Worm (Caenorhabditis elegans) whole organism, late embryonic: ENCODE measurements around the gene F33C8.4.

ENCODE experiments used
- C08G9.2 ChIP-seq: sonication (generic microtip); optimal IDR thresholded peaks from 2 replicates; lab custom pipeline; 2016; ENCODE audit warnings: mild to moderate bottlenecking, missing genetic modification characterization, moderate library complexity, missing compliant biosample characterization
- C38D4.7 ChIP-seq: fragments of 200-800 bp; sonication (Bioruptor generic); optimal IDR thresholded peaks from 2 replicates; lab custom pipeline; 2018; ENCODE audit warnings: mild to moderate bottlenecking, missing genetic modification characterization, moderate library complexity, missing compliant biosample characterization
- K02D7.2 ChIP-seq: sonication (generic microtip); optimal IDR thresholded peaks from 2 replicates; lab custom pipeline; 2017; ENCODE audit warnings: mild to moderate bottlenecking, missing genetic modification characterization, missing compliant biosample characterization
- T23F11.4 ChIP-seq: fragments of 200-800 bp; sonication (Bioruptor generic); optimal IDR thresholded peaks from 2 replicates; lab custom pipeline; 2018; ENCODE audit warnings: mild to moderate bottlenecking, missing genetic modification characterization, missing compliant biosample characterization
- Y22D7AL.16 ChIP-seq: sonication (generic microtip); optimal IDR thresholded peaks from 2 replicates; lab custom pipeline; 2016; ENCODE audit warnings: missing genetic modification characterization, missing compliant biosample characterization
- ahr-1 ChIP-seq: sonication (generic microtip); optimal IDR thresholded peaks from 2 replicates; lab custom pipeline; 2016; ENCODE audit warnings: missing genetic modification characterization, missing compliant biosample characterization
- ceh-14 ChIP-seq: sonication (generic microtip); optimal IDR thresholded peaks from 2 replicates; lab custom pipeline; 2016; ENCODE audit warnings: missing genotype, missing genetic modification characterization, missing compliant biosample characterization
- ceh-18 ChIP-seq: sonication (generic microtip); optimal IDR thresholded peaks from 2 replicates; lab custom pipeline; 2016; ENCODE audit warnings: missing genetic modification characterization, missing compliant biosample characterization
- ceh-24 ChIP-seq: sonication (generic microtip); optimal IDR thresholded peaks from 2 replicates; lab custom pipeline; 2016; ENCODE audit warnings: mild to moderate bottlenecking, missing genetic modification characterization, missing compliant biosample characterization
- ceh-30 ChIP-seq: fragments of 150-350 bp; optimal IDR thresholded peaks from 2 replicates; lab custom pipeline; 2014; ENCODE audit warnings: missing biosample characterization, missing genetic modification characterization
- ceh-31 ChIP-seq: sonication (generic microtip); optimal IDR thresholded peaks from 2 replicates; lab custom pipeline; 2016; ENCODE audit warnings: missing genetic modification characterization, missing compliant biosample characterization
- ceh-34 ChIP-seq: sonication (generic microtip); optimal IDR thresholded peaks from 2 replicates; lab custom pipeline; 2016; ENCODE audit warnings: mild to moderate bottlenecking, missing genetic modification characterization, missing compliant biosample characterization
- ceh-48 ChIP-seq: sonication (generic microtip); optimal IDR thresholded peaks from 2 replicates; lab custom pipeline; 2016; ENCODE audit warnings: missing genetic modification characterization, inconsistent platforms, missing compliant biosample characterization
- che-1 ChIP-seq: sonication (generic microtip); optimal IDR thresholded peaks from 2 replicates; lab custom pipeline; 2016; ENCODE audit warnings: mild to moderate bottlenecking, missing genetic modification characterization, missing compliant biosample characterization
- dmd-4 ChIP-seq: sonication (generic microtip); optimal IDR thresholded peaks from 2 replicates; lab custom pipeline; 2016; ENCODE audit warnings: borderline replicate concordance, missing genetic modification characterization, missing compliant biosample characterization
- dve-1 ChIP-seq: sonication (generic microtip); optimal IDR thresholded peaks from 2 replicates; lab custom pipeline; 2017; ENCODE audit warnings: antibody characterized with exemption, mild to moderate bottlenecking, missing genetic modification characterization, missing compliant biosample characterization
- elt-2 ChIP-seq: sonication (generic microtip); optimal IDR thresholded peaks from 2 replicates; lab custom pipeline; 2016; ENCODE audit warnings: missing genetic modification reagents, missing genetic modification characterization, missing compliant biosample characterization
- elt-4 ChIP-seq: sonication (generic microtip); optimal IDR thresholded peaks from 2 replicates; lab custom pipeline; 2016; ENCODE audit warnings: missing genetic modification characterization, missing compliant biosample characterization
- ets-4 ChIP-seq: sonication (generic microtip); optimal IDR thresholded peaks from 2 replicates; lab custom pipeline; 2016; ENCODE audit warnings: missing genetic modification characterization, missing compliant biosample characterization
- fkh-6 ChIP-seq: sonication (generic microtip); optimal IDR thresholded peaks from 2 replicates; lab custom pipeline; 2016; ENCODE audit warnings: missing genetic modification characterization, missing compliant biosample characterization
- hlh-6 ChIP-seq: sonication (generic microtip); optimal IDR thresholded peaks from 2 replicates; lab custom pipeline; 2016; ENCODE audit warnings: missing genotype, missing genetic modification characterization, missing compliant biosample characterization
- hlh-8 ChIP-seq: sonication (generic microtip); optimal IDR thresholded peaks from 2 replicates; lab custom pipeline; 2016; ENCODE audit warnings: missing genotype, missing genetic modification characterization, missing compliant biosample characterization
- madf-2 ChIP-seq: sonication (generic microtip); optimal IDR thresholded peaks from 2 replicates; lab custom pipeline; 2017; ENCODE audit warnings: missing genetic modification characterization, missing compliant biosample characterization
- mec-3 ChIP-seq: sonication (generic microtip); optimal IDR thresholded peaks from 2 replicates; lab custom pipeline; 2016; ENCODE audit warnings: borderline replicate concordance, missing genetic modification characterization, missing compliant biosample characterization
- npax-4 ChIP-seq: sonication (generic microtip); optimal IDR thresholded peaks from 2 replicates; lab custom pipeline; 2016; ENCODE audit warnings: missing genetic modification characterization, missing compliant biosample characterization
- pag-3 ChIP-seq: sonication (generic microtip); optimal IDR thresholded peaks from 2 replicates; lab custom pipeline; 2016; ENCODE audit warnings: missing compliant biosample characterization, missing genetic modification characterization, borderline replicate concordance
- pat-9 ChIP-seq: fragments of 200-800 bp; sonication (Bioruptor generic); optimal IDR thresholded peaks from 2 replicates; lab custom pipeline; 2018; ENCODE audit warnings: mild to moderate bottlenecking, missing genetic modification characterization, moderate library complexity, missing compliant biosample characterization
- pha-2 ChIP-seq: sonication (generic microtip); optimal IDR thresholded peaks from 2 replicates; lab custom pipeline; 2017; ENCODE audit warnings: mild to moderate bottlenecking, missing genetic modification characterization, missing compliant biosample characterization
- sdc-2 ChIP-seq: sonication (generic microtip); optimal IDR thresholded peaks from 2 replicates; lab custom pipeline; 2016; ENCODE audit warnings: missing genotype, missing genetic modification characterization, missing compliant biosample characterization
- sox-2 ChIP-seq: fragments of 200-800 bp; sonication (Bioruptor generic); IDR thresholded peaks from 2 replicates; pipeline ENCODE4 v1.3.6; 2022; ENCODE audit warnings: missing genetic modification reagents, missing genetic modification characterization, missing compliant biosample characterization
- sox-4 ChIP-seq: sonication (generic microtip); optimal IDR thresholded peaks from 2 replicates; lab custom pipeline; 2017; ENCODE audit warnings: mild to moderate bottlenecking, missing genetic modification characterization, inconsistent platforms, missing compliant biosample characterization
- syd-9 ChIP-seq: sonication (generic microtip); optimal IDR thresholded peaks from 2 replicates; lab custom pipeline; 2016; ENCODE audit warnings: mild to moderate bottlenecking, missing genetic modification characterization, moderate library complexity, missing compliant biosample characterization
- tbx-2 ChIP-seq: sonication (generic microtip); optimal IDR thresholded peaks from 2 replicates; lab custom pipeline; 2016; ENCODE audit warnings: missing genetic modification characterization, missing compliant biosample characterization
- ttx-3 ChIP-seq: sonication (generic microtip); optimal IDR thresholded peaks from 2 replicates; lab custom pipeline; 2016; ENCODE audit warnings: missing genetic modification reagents, missing genetic modification characterization, missing compliant biosample characterization
- unc-3 ChIP-seq, 2 experiments: fragments of 200-800 bp in 1 of 2; sonication (Bioruptor generic) in 1 of 2; sonication (generic microtip) in 1 of 2; conservative IDR thresholded peaks in 1 of 2; optimal IDR thresholded peaks in 1 of 2; 2 replicates each; pipeline versions ENCODE4 v1.3.6 to Lab custom; 2016 to 2022; ENCODE audit warnings: missing compliant biosample characterization in 2 of 2, missing genetic modification characterization in 2 of 2, missing genetic modification reagents in 1 of 2
- unc-42 ChIP-seq: sonication (generic microtip); optimal IDR thresholded peaks from 2 replicates; lab custom pipeline; 2016; ENCODE audit warnings: missing genotype, missing genetic modification characterization, missing compliant biosample characterization
- unc-55 ChIP-seq: sonication (generic microtip); optimal IDR thresholded peaks from 2 replicates; lab custom pipeline; 2017; ENCODE audit warnings: missing biosample characterization, missing genetic modification reagents, missing genetic modification characterization
- unc-86 ChIP-seq: sonication (generic microtip); optimal IDR thresholded peaks from 2 replicates; lab custom pipeline; 2016; ENCODE audit warnings: missing genetic modification characterization, missing compliant biosample characterization

The F33C8.4 gene

ce11 chrX:14708176-14708642 lies 23.9 kb upstream of the F33C8.4 start (continued):
- peak; percentile 73 for TF ChIP-seq unc-55 (GFP tag; lab: Kevin White, UChicago)
- no peak for TF ChIP-seq ceh-24 (tag; lab: Kevin White, UChicago)
- TF ChIP-seq ceh-48 (tag; lab: Kevin White, UChicago), result peak; percentile 87
- TF ChIP-seq hlh-6, result peak; percentile 45
- TF ChIP-seq K02D7.2 (tag; lab: Kevin White, UChicago), result no peak
- no peak for TF ChIP-seq pha-2
- TF ChIP-seq tbx-2 (tag; lab: Kevin White, UChicago), result peak; percentile 81
- no peak for TF ChIP-seq dve-1 (tag; lab: Kevin White, UChicago)
- TF ChIP-seq C08G9.2 (tag; lab: Kevin White, UChicago), result peak; percentile 48
- TF ChIP-seq C38D4.7 (GFP tag; lab: Kevin White, UChicago), result no peak
- TF ChIP-seq npax-4 (tag; lab: Kevin White, UChicago), result no peak
- peak; percentile 38 for TF ChIP-seq dmd-4
- peak; percentile 84 for TF ChIP-seq sdc-2 (tag; lab: Kevin White, UChicago)
- peak; percentile 44 for TF ChIP-seq elt-2 (tag; lab: Kevin White, UChicago)
- no peak for TF ChIP-seq T23F11.4 (GFP tag; lab: Kevin White, UChicago)
- TF ChIP-seq mec-3 (tag; lab: Kevin White, UChicago), result no peak
- no peak for TF ChIP-seq pat-9
- TF ChIP-seq madf-2, result peak; percentile 53
- no peak for TF ChIP-seq sox-4 (tag; lab: Kevin White, UChicago)
- TF ChIP-seq ceh-31 (tag; lab: Kevin White, UChicago), result peak; percentile 92
- TF ChIP-seq unc-86, result no peak
- TF ChIP-seq hlh-8 (tag; lab: Kevin White, UChicago), result no peak
- peak; percentile 18 for TF ChIP-seq che-1 (tag; lab: Kevin White, UChicago)
- peak; percentile 51 for TF ChIP-seq ets-4 (tag; lab: Kevin White, UChicago)
- TF ChIP-seq ceh-14 (tag; lab: Kevin White, UChicago), result peak; percentile 81
- TF ChIP-seq ceh-34 (tag; lab: Kevin White, UChicago), result peak; percentile 82
- no peak for TF ChIP-seq ceh-30
- no peak for TF ChIP-seq ttx-3 (tag; lab: Kevin White, UChicago)
- peak; percentile 89 for TF ChIP-seq unc-42 (tag; lab: Kevin White, UChicago)
- TF ChIP-seq, all 69 proteins: peak for 33

DNA sequence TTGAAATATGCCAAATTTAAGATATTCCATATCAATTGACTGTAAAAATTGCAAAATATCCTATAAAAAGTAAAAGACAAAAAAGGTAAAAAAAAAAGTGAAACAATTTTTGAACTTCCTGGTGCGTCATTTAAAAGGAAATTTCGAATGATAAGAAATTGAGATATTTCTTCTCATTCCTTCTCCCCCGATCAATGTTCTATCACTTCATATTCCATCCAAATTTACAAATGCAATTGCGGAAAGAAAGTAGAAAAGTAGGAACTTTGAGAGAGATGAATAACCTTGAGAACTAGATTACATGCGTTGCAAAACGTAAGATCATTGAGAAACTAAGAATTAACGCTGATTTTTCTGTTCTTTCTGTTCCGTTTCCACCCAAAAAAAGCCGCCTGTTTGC lies 22.5 kb upstream of the F33C8.4 start:
- TF ChIP-seq fkh-6, result no peak
- TF ChIP-seq dve-1 (tag; lab: Kevin White, UChicago), result no peak
- TF ChIP-seq ahr-1 (tag; lab: Kevin White, UChicago), result no peak
- TF ChIP-seq unc-3 (GFP tag; conservative IDR thresholded peaks at IDR 0.05; lab: Robert Waterston, UW), result no peak
- no peak for TF ChIP-seq unc-3 (tag; optimal IDR thresholded peaks at IDR 0.05; lab: Kevin White, UChicago)
- no peak for TF ChIP-seq sox-2 (GFP tag; lab: Robert Waterston, UW)
- TF ChIP-seq elt-4 (tag; lab: Kevin White, UChicago), result no peak
- TF ChIP-seq Y22D7AL.16, result no peak
- TF ChIP-seq hlh-6, result no peak
- no peak for TF ChIP-seq pag-3 (tag; lab: Kevin White, UChicago)
- no peak for TF ChIP-seq ceh-18 (tag; lab: Kevin White, UChicago)
- TF ChIP-seq madf-2, result no peak
- no peak for TF ChIP-seq unc-55 (GFP tag; lab: Kevin White, UChicago)
- TF ChIP-seq sdc-2 (tag; lab: Kevin White, UChicago), result no peak
- TF ChIP-seq K02D7.2 (tag; lab: Kevin White, UChicago), result no peak
- TF ChIP-seq unc-86, result no peak
- TF ChIP-seq ceh-48 (tag; lab: Kevin White, UChicago), result no peak
- TF ChIP-seq syd-9 (tag; lab: Kevin White, UChicago), result no peak

DNA sequence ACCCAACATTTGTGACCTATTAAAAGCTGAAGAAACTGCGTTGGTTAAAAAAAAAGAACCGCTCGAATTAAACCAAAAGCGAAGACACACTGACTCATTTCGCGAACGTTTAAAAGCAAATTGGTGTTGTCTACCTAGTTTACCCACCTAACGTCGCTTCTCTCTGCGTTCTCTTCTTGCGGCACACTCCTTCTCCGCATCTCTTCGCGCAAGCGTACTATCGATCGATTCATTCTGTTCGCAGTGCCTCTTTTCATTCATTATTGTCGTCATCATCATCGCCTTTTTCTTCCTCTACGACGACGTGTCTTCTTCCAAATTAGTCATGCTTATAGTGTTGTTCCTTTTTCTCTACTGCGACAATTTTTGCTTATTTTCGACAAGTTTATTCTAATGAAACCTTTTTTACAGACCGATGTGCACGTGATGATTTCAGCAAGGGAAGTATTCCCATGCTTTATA lies 20.9 kb upstream of the F33C8.4 start, which contains the start of gene atrn-1:
Gene atrn-1 (plus strand): TSS at position 412 of the 462 bp plus-strand sequence.
- TF ChIP-seq ceh-31 (tag; lab: Kevin White, UChicago) (peak; percentile 44), mec-3 (tag; lab: Kevin White, UChicago) (no peak), ceh-48 (tag; lab: Kevin White, UChicago) (peak; percentile 48)
